Fruit fly (Drosophila melanogaster): ENCODE data around the gene aust.

Gene aust

dm6 chr2L:9215899-9216298 lies 34.9 kb downstream of the aust start:
- TF ChIP-seq noc (tag; optimal IDR thresholded peaks at IDR 0.05) = no peak

dm6 chr2L:9213626-9214025 lies 37.2 kb downstream of the aust start:
- no peak for TF ChIP-seq noc (tag; optimal IDR thresholded peaks at IDR 0.05)

dm6 chr2L:9210864-9211701 lies 39.8 kb downstream of the aust start:
- peak; percentile 70 for TF ChIP-seq noc (tag; optimal IDR thresholded peaks at IDR 0.05)

- no peak for TF ChIP-seq noc (tag; optimal IDR thresholded peaks at IDR 0.05)
Observed at dm6 chr2L:9207133-9207532, 43.7 kb downstream of the aust start.

- no peak for TF ChIP-seq noc (tag; optimal IDR thresholded peaks at IDR 0.05)
Observed at dm6 chr2L:9206401-9206800, 44.4 kb downstream of the aust start.

- TF ChIP-seq noc (tag; optimal IDR thresholded peaks at IDR 0.05) = peak; percentile 67
Observed at dm6 chr2L:9205133-9205615, 45.7 kb downstream of the aust start.

- TF ChIP-seq noc (tag; optimal IDR thresholded peaks at IDR 0.05) = peak; percentile 53
Observed at dm6 chr2L:9203401-9203800, 47.4 kb downstream of the aust start.
